Worm (Caenorhabditis elegans) whole organism, late embryonic: ENCODE results near the gene C44E12.1.

Experiments
- ceh-45 ChIP-seq: fragments of 200-800 bp; sonication (Bioruptor generic); IDR thresholded peaks from 2 replicates; pipeline ENCODE4 v1.3.6; 2022; ENCODE audit warnings: missing genetic modification reagents, missing genetic modification characterization, missing compliant biosample characterization
- elt-2 ChIP-seq: sonication (generic microtip); optimal IDR thresholded peaks from 2 replicates; lab custom pipeline; 2016; ENCODE audit warnings: missing genetic modification reagents, missing genetic modification characterization, missing compliant biosample characterization
- nhr-11 ChIP-seq: fragments of 150-350 bp; optimal IDR thresholded peaks from 2 replicates; lab custom pipeline; 2014; ENCODE audit warnings: missing biosample characterization, missing genetic modification characterization
- nhr-232 ChIP-seq: sonication (generic microtip); optimal IDR thresholded peaks from 2 replicates; lab custom pipeline; 2016; ENCODE audit warnings: missing genetic modification characterization, missing compliant biosample characterization
- unc-42 ChIP-seq: sonication (generic microtip); optimal IDR thresholded peaks from 2 replicates; lab custom pipeline; 2016; ENCODE audit warnings: missing genotype, missing genetic modification characterization, missing compliant biosample characterization

ce11 chrX:7578308-7578707 lies 18.4 kb upstream of the C44E12.1 start:
- TF ChIP-seq ceh-45 (GFP tag; lab: Robert Waterston, UW) (no peak), elt-2 (tag; lab: Kevin White, UChicago) (peak; percentile 5), nhr-11 (tag; lab: Kevin White, UChicago) (no peak), unc-42 (tag; lab: Kevin White, UChicago) (no peak), nhr-232 (no peak)
